Worm (Caenorhabditis elegans): ENCODE results near the gene ribo-1.
A peak's percentile ranks its signal among the peaks of the same experiment; 100 is the strongest.

The ribo-1 gene

ce11 chrIV:6909863-6910733, at the start of gene ribo-1, which contains the start of gene rpn-1 (continued):
- no peak for TF ChIP-seq snpc-1.3 (tag; optimal IDR thresholded peaks at IDR 0.05; ENCODE audit: insufficient read depth)

- TF ChIP-seq F33H1.4 (GFP tag; IDR thresholded peaks at IDR 0.05) (no peak), chd-7 (tag; optimal IDR thresholded peaks at IDR 0.05) (no peak), hlh-26 (GFP tag; conservative IDR thresholded peaks at IDR 0.05) (no peak), madf-8 (GFP tag; conservative IDR thresholded peaks at IDR 0.05) (no peak), Y79H2A.3 (GFP tag; conservative IDR thresholded peaks at IDR 0.05) (no peak), unc-62 (GFP tag; optimal IDR thresholded peaks at IDR 0.05) (no peak)
Observed at ce11 chrIV:6867791-6868190, 42.7 kb upstream of the ribo-1 start, which contains the start of gene srx-20. Gene srx-20 (plus strand): TSS chrIV:6868091.

- TF ChIP-seq ccch-3 (GFP tag; optimal IDR thresholded peaks at IDR 0.05) = no peak
- no peak for TF ChIP-seq ztf-18 (tag; optimal IDR thresholded peaks at IDR 0.05)
- no peak for TF ChIP-seq nhr-80 (tag; optimal IDR thresholded peaks at IDR 0.05)
- TF ChIP-seq F10E7.11 (tag; optimal IDR thresholded peaks at IDR 0.05) = no peak
- TF ChIP-seq tbx-9 (tag; optimal IDR thresholded peaks at IDR 0.05; ENCODE audit: borderline replicate concordance) = no peak
- no peak for TF ChIP-seq ztf-6 (GFP tag; IDR thresholded peaks at IDR 0.05)
- no peak for TF ChIP-seq ceh-58 (GFP tag; IDR thresholded peaks at IDR 0.05)
- no peak for TF ChIP-seq sptf-2 (GFP tag; optimal IDR thresholded peaks at IDR 0.05)
- TF ChIP-seq dpl-1 (GFP tag; optimal IDR thresholded peaks at IDR 0.05) = no peak
- no peak for TF ChIP-seq ets-4 (GFP tag; optimal IDR thresholded peaks at IDR 0.05)
- TF ChIP-seq egrh-3 (GFP tag; IDR thresholded peaks at IDR 0.05) = no peak
- TF ChIP-seq ceh-27 (GFP tag; optimal IDR thresholded peaks at IDR 0.05) = no peak
- no peak for TF ChIP-seq ceh-91 (GFP tag; IDR thresholded peaks at IDR 0.05)
- no peak for TF ChIP-seq nfya-2 (GFP tag; IDR thresholded peaks at IDR 0.05)
- no peak for TF ChIP-seq lin-54 (GFP tag; optimal IDR thresholded peaks at IDR 0.05)
Observed at ce11 chrIV:6872958-6873357, 37.5 kb upstream of the ribo-1 start, which contains the start of gene srx-19. Gene srx-19 (plus strand): TSS chrIV:6873258.

- TF ChIP-seq K12H6.12 (tag; optimal IDR thresholded peaks at IDR 0.05) = peak; percentile 71
- TF ChIP-seq attf-3 (GFP tag; conservative IDR thresholded peaks at IDR 0.05) = no peak
- TF ChIP-seq rcor-1 (GFP tag; IDR thresholded peaks at IDR 0.05) = no peak; the same call in 1 of the 2 replicates
- peak; percentile 52 for TF ChIP-seq lin-40 (tag; optimal IDR thresholded peaks at IDR 0.05)
- TF ChIP-seq hsf-1 (GFP tag; IDR thresholded peaks at IDR 0.05) = no peak
- TF ChIP-seq snpc-4 (GFP tag; optimal IDR thresholded peaks at IDR 0.05) = no peak
- TF ChIP-seq snpc-4 (tag; optimal IDR thresholded peaks at IDR 0.05) = peak in 1 of 4 experiments; percentile 31
- peak; percentile 72 for TF ChIP-seq somi-1 (GFP tag; optimal IDR thresholded peaks at IDR 0.05)
- no peak for TF ChIP-seq ztf-22 (GFP tag; optimal IDR thresholded peaks at IDR 0.05)
- peak; percentile 18 for TF ChIP-seq ZK185.1 (tag; optimal IDR thresholded peaks at IDR 0.05; ENCODE audit: poor library complexity, severe bottlenecking)
- peak; percentile 31 for TF ChIP-seq lin-54 (GFP tag; optimal IDR thresholded peaks at IDR 0.05)
- no peak for TF ChIP-seq attf-6 (GFP tag; IDR thresholded peaks at IDR 0.05)
- peak; percentile 40; the same call in 1 of the 2 replicates for TF ChIP-seq C06A6.2 (GFP tag; conservative IDR thresholded peaks at IDR 0.05)
- TF ChIP-seq K11D2.4 (GFP tag; IDR thresholded peaks at IDR 0.05) = peak; percentile 59; the same call in 1 of the 2 replicates
- peak; percentile 53 for TF ChIP-seq ceh-27 (GFP tag; optimal IDR thresholded peaks at IDR 0.05)
- TF ChIP-seq lin-35 (GFP tag; optimal IDR thresholded peaks at IDR 0.05) = peak in 1 of 3 experiments; percentile 47
- TF ChIP-seq aptf-3 (GFP tag; IDR thresholded peaks at IDR 0.05) = no peak
- no peak for TF ChIP-seq Y67H2A.10 (GFP tag; conservative IDR thresholded peaks at IDR 0.05)
- TF ChIP-seq chd-7 (tag; optimal IDR thresholded peaks at IDR 0.05) = peak; percentile 8
Observed at ce11 chrIV:6878912-6879554, 31.4 kb upstream of the ribo-1 start.
